Fruit fly (Drosophila melanogaster) whole organism, wandering third instar larva: Measurements from ENCODE around the gene CG34325.

Experiments
- Abd-B ChIP-seq: fragments of >200 bp; optimal IDR thresholded peaks from 2 replicates; lab custom pipeline; 2017; ENCODE audit warnings: missing biosample characterization, missing genetic modification characterization
- CG32264 ChIP-seq: fragments of 200-800 bp; sonication (Bioruptor generic); optimal IDR thresholded peaks from 2 replicates; lab custom pipeline; 2016; ENCODE audit warnings: missing biosample characterization, missing genetic modification characterization
- CG9705 ChIP-seq: fragments of 200-800 bp; sonication (Bioruptor generic); optimal IDR thresholded peaks from 2 replicates; lab custom pipeline; 2018; ENCODE audit warnings: missing biosample characterization, mild to moderate bottlenecking, missing genetic modification characterization
- Dfd ChIP-seq: fragments of >200 bp; optimal IDR thresholded peaks from 2 replicates; lab custom pipeline; 2017; ENCODE audit warnings: missing biosample characterization, missing genetic modification characterization
- Dif ChIP-seq: fragments of 200-275, 200-300 bp; sonication (Bioruptor generic); optimal IDR thresholded peaks from 2 replicates; lab custom pipeline; 2018; ENCODE audit warnings: missing biosample characterization, missing genetic modification characterization; ENCODE audit not compliant: partially characterized antibody
- GATAd ChIP-seq: sonication (Bioruptor generic); optimal IDR thresholded peaks from 2 replicates; lab custom pipeline; 2016; ENCODE audit warnings: missing biosample characterization, missing genetic modification characterization
- HLH106 ChIP-seq: fragments of 200-800 bp; optimal IDR thresholded peaks from 3 replicates; lab custom pipeline; 2019; ENCODE audit warnings: missing biosample characterization, mild to moderate bottlenecking, missing genetic modification characterization, moderate library complexity
- Hnf4 ChIP-seq: fragments of 200-800 bp; sonication (Bioruptor generic); optimal IDR thresholded peaks from 2 replicates; lab custom pipeline; 2016; ENCODE audit warnings: missing biosample characterization, mild to moderate bottlenecking, missing genetic modification characterization
- Hr78 ChIP-seq: fragments of >200 bp; optimal IDR thresholded peaks from 2 replicates; lab custom pipeline; 2017; ENCODE audit warnings: missing biosample characterization, missing genetic modification characterization
- Jra ChIP-seq: sonication (Bioruptor generic); optimal IDR thresholded peaks from 2 replicates; lab custom pipeline; 2016; ENCODE audit warnings: missing biosample characterization, missing genetic modification characterization
- Mio ChIP-seq: sonication (Bioruptor generic); optimal IDR thresholded peaks from 2 replicates; lab custom pipeline; 2016; ENCODE audit warnings: missing biosample characterization, missing genetic modification characterization
- Myc ChIP-seq: fragments of >200 bp; optimal IDR thresholded peaks from 2 replicates; lab custom pipeline; 2017
- N ChIP-seq: fragments of >200 bp; optimal IDR thresholded peaks from 2 replicates; lab custom pipeline; 2018; ENCODE audit warnings: missing biosample characterization, missing external identifiers, missing genetic modification characterization
- OdsH ChIP-seq: fragments of 200-800 bp; sonication (Bioruptor generic); optimal IDR thresholded peaks from 2 replicates; lab custom pipeline; 2016; ENCODE audit warnings: missing biosample characterization, mild to moderate bottlenecking, missing genetic modification characterization
- Rel ChIP-seq, 2 experiments: fragments of 200-800 bp; sonication (Bioruptor generic) in 1 of 2; optimal IDR thresholded peaks; 2 replicates in 1 of 2; 3 replicates in 1 of 2; lab custom pipeline; 2016 to 2019; ENCODE audit warnings: mild to moderate bottlenecking in 2 of 2, missing biosample characterization in 2 of 2, missing genetic modification characterization in 2 of 2, moderate library complexity in 1 of 2
- Sp1 ChIP-seq: fragments of 200-800 bp; sonication (Bioruptor generic); optimal IDR thresholded peaks from 3 replicates; lab custom pipeline; 2019; ENCODE audit warnings: missing biosample characterization, mild to moderate bottlenecking, missing genetic modification characterization, moderate library complexity
- Vsx2 ChIP-seq: fragments of 200-300, 225-300 bp; sonication (Bioruptor generic); optimal IDR thresholded peaks from 2 replicates; lab custom pipeline; 2018; ENCODE audit warnings: missing biosample characterization, missing genetic modification characterization; ENCODE audit not compliant: partially characterized antibody
- br ChIP-seq: fragments of 200-800 bp; sonication (Bioruptor generic); optimal IDR thresholded peaks from 2 replicates; lab custom pipeline; 2016; ENCODE audit warnings: missing biosample characterization, missing genetic modification characterization
- brk ChIP-seq: fragments of 200-800 bp; sonication (Bioruptor generic); optimal IDR thresholded peaks from 2 replicates; lab custom pipeline; 2016; ENCODE audit warnings: missing biosample characterization, mild to moderate bottlenecking, missing genetic modification characterization
- dl ChIP-seq, 2 experiments: fragments of 175-275, 200-275 bp in 1 of 2; fragments of 200-275 bp in 1 of 2; sonication (Bioruptor generic); optimal IDR thresholded peaks; lab custom pipeline; 2018; ENCODE audit warnings: mild to moderate bottlenecking in 2 of 2, missing biosample characterization in 2 of 2, missing genetic modification characterization in 2 of 2, moderate library complexity in 2 of 2; ENCODE audit not compliant: partially characterized antibody in 2 of 2, insufficient read depth in 1 of 2
- dmrt93B ChIP-seq: fragments of 200-800 bp; sonication (Bioruptor generic); optimal IDR thresholded peaks from 2 replicates; lab custom pipeline; 2018; ENCODE audit warnings: missing biosample characterization, mild to moderate bottlenecking, missing genetic modification characterization
- ey ChIP-seq: fragments of 200-800 bp; sonication (Bioruptor generic); optimal IDR thresholded peaks from 2 replicates; lab custom pipeline; 2016; ENCODE audit warnings: missing biosample characterization, missing genetic modification characterization
- foxo ChIP-seq, 2 experiments: fragments of 200-800 bp; sonication (Bioruptor generic); optimal IDR thresholded peaks; 2 replicates in 1 of 2; 3 replicates in 1 of 2; lab custom pipeline; 2016 to 2017; ENCODE audit warnings: missing biosample characterization in 2 of 2, missing genetic modification characterization in 2 of 2
- fru ChIP-seq: fragments of 200-800 bp; sonication (Bioruptor generic); optimal IDR thresholded peaks from 3 replicates; lab custom pipeline; 2016; ENCODE audit warnings: missing biosample characterization, mild to moderate bottlenecking, missing genetic modification characterization
- h ChIP-seq: fragments of 200-800 bp; sonication (Bioruptor generic); optimal IDR thresholded peaks from 3 replicates; lab custom pipeline; 2016; ENCODE audit warnings: missing biosample characterization, mild to moderate bottlenecking, missing genetic modification characterization
- jim ChIP-seq: fragments of 175-275, 200-325 bp; sonication (Bioruptor generic); optimal IDR thresholded peaks from 2 replicates; lab custom pipeline; 2016; ENCODE audit warnings: missing biosample characterization, mild to moderate bottlenecking, missing genetic modification characterization
- lola ChIP-seq: fragments of >200 bp; optimal IDR thresholded peaks from 2 replicates; lab custom pipeline; 2017; ENCODE audit warnings: missing biosample characterization, missing genetic modification characterization
- pan ChIP-seq: fragments of >200 bp; optimal IDR thresholded peaks from 2 replicates; lab custom pipeline; 2017
- psq ChIP-seq: fragments of 200-800 bp; sonication (Bioruptor generic); optimal IDR thresholded peaks from 3 replicates; lab custom pipeline; 2017; ENCODE audit warnings: missing biosample characterization, mild to moderate bottlenecking, missing genetic modification characterization, moderate library complexity
- rgr ChIP-seq: fragments of 200-800 bp; sonication (Bioruptor generic); optimal IDR thresholded peaks from 3 replicates; lab custom pipeline; 2016; ENCODE audit warnings: missing biosample characterization, mild to moderate bottlenecking, missing genetic modification characterization
- sage ChIP-seq: fragments of 200-800 bp; sonication (Bioruptor generic); optimal IDR thresholded peaks from 2 replicates; lab custom pipeline; 2016; ENCODE audit warnings: missing biosample characterization, mild to moderate bottlenecking, missing genetic modification characterization
- sv ChIP-seq: fragments of 200-800 bp; sonication (Bioruptor generic); optimal IDR thresholded peaks from 3 replicates; lab custom pipeline; 2016; ENCODE audit warnings: missing biosample characterization, missing genetic modification characterization
- tai ChIP-seq: sonication (Bioruptor generic); optimal IDR thresholded peaks from 2 replicates; lab custom pipeline; 2016; ENCODE audit warnings: missing biosample characterization, missing genetic modification characterization
- woc ChIP-seq: sonication (Bioruptor generic); optimal IDR thresholded peaks from 2 replicates; lab custom pipeline; 2016; ENCODE audit warnings: missing biosample characterization, mild to moderate bottlenecking, missing genetic modification characterization

Gene CG34325

dm6 chrX:16693805-16694387 lies 27.3 kb downstream of the CG34325 start:
- TF ChIP-seq Rel (GFP tag; optimal IDR thresholded peaks at IDR 0.05; lab: Kevin White, UChicago) (no peak), Rel (tag; optimal IDR thresholded peaks at IDR 0.05; lab: Kevin White, UChicago) (no peak), pan (lab: Kevin White, UChicago) (no peak), lola (no peak), GATAd (GFP tag; lab: Kevin White, UChicago) (no peak), fru (GFP tag; lab: Kevin White, UChicago) (no peak), sv (GFP tag; lab: Kevin White, UChicago) (no peak), CG32264 (GFP tag; lab: Kevin White, UChicago) (no peak), N (GFP tag; lab: Kevin White, UChicago) (no peak), dl (GFP tag; optimal IDR thresholded peaks at IDR 0.05; lab: Kevin White, UChicago; ENCODE audit: insufficient read depth in 1 of 2, partially characterized antibody in 2 of 2) (no peak)
- TF ChIP-seq, all 38 proteins: peak for 0

- TF ChIP-seq foxo (GFP tag; optimal IDR thresholded peaks at IDR 0.05; lab: Kevin White, UChicago) (peak in 1 of 2 experiments; percentile 4), rgr (GFP tag; lab: Kevin White, UChicago) (no peak)
Measured at dm6 chrX:16692325-16692724, 28.9 kb downstream of the CG34325 start.

dm6 chrX:16691440-16691839 lies 29.8 kb downstream of the CG34325 start:
- TF ChIP-seq HLH106 (tag; lab: Kevin White, UChicago) (peak; percentile 61), Sp1 (peak; percentile 20), Vsx2 (GFP tag; lab: Kevin White, UChicago) (no peak), Mio (GFP tag; lab: Kevin White, UChicago) (no peak), ey (peak; percentile 61), rgr (GFP tag; lab: Kevin White, UChicago) (peak; percentile 74), woc (peak; percentile 7), tai (GFP tag; lab: Kevin White, UChicago) (no peak), psq (GFP tag; lab: Kevin White, UChicago) (peak; percentile 24), Dfd (no peak), sage (GFP tag; lab: Kevin White, UChicago) (no peak), CG9705 (GFP tag; lab: Kevin White, UChicago) (peak; percentile 2), sv (GFP tag; lab: Kevin White, UChicago) (peak; percentile 57), fru (GFP tag; lab: Kevin White, UChicago) (peak; percentile 59), h (peak; percentile 68), br (peak; percentile 49), dmrt93B (peak; percentile 28), Hnf4 (GFP tag; lab: Kevin White, UChicago) (peak; percentile 38), foxo (GFP tag; optimal IDR thresholded peaks at IDR 0.05; lab: Kevin White, UChicago) (peak in 1 of 2 experiments; percentile 67), OdsH (GFP tag; lab: Kevin White, UChicago) (peak; percentile 54), Myc (lab: Kevin White, UChicago) (no peak)
- TF ChIP-seq, all 38 proteins: peak for 15

dm6 chrX:16690499-16690898 lies 30.7 kb downstream of the CG34325 start:
- TF ChIP-seq Dfd (no peak), N (GFP tag; lab: Kevin White, UChicago) (no peak), Hr78 (GFP tag; lab: Kevin White, UChicago) (no peak), Dif (GFP tag; lab: Kevin White, UChicago) (no peak), psq (GFP tag; lab: Kevin White, UChicago) (no peak), brk (GFP tag; lab: Kevin White, UChicago) (no peak), ey (no peak), CG32264 (GFP tag; lab: Kevin White, UChicago) (no peak), h (no peak), fru (GFP tag; lab: Kevin White, UChicago) (no peak), foxo (GFP tag; optimal IDR thresholded peaks at IDR 0.05; lab: Kevin White, UChicago) (no peak), tai (GFP tag; lab: Kevin White, UChicago) (no peak), br (no peak), HLH106 (tag; lab: Kevin White, UChicago) (no peak), Jra (no peak), dmrt93B (no peak), jim (no peak), Abd-B (GFP tag; lab: Kevin White, UChicago) (no peak), GATAd (GFP tag; lab: Kevin White, UChicago) (no peak)
- TF ChIP-seq, all 38 proteins: peak for 0
